Worm (Caenorhabditis elegans) whole organism, early embryonic: ENCODE results near the gene hbl-1.

Experiments used
- B0310.2 ChIP-seq: sonication (generic microtip); optimal IDR thresholded peaks from 2 replicates; lab custom pipeline; 2016; ENCODE audit warnings: mild to moderate bottlenecking, missing genetic modification characterization, missing compliant biosample characterization
- ama-1 ChIP-seq: fragments of 150-350 bp; optimal IDR thresholded peaks from 2 replicates; lab custom pipeline; 2014
- hmbx-1 ChIP-seq: sonication (generic microtip); optimal IDR thresholded peaks from 2 replicates; lab custom pipeline; 2016; ENCODE audit warnings: mild to moderate bottlenecking, missing genetic modification characterization, missing compliant biosample characterization
- hnd-1 ChIP-seq: sonication (generic microtip); optimal IDR thresholded peaks from 2 replicates; lab custom pipeline; 2016; ENCODE audit warnings: missing genetic modification characterization, missing compliant biosample characterization
- scrt-1 ChIP-seq: fragments of 200-800 bp; sonication (Bioruptor generic); IDR thresholded peaks from 2 replicates; pipeline ENCODE4 v1.3.6; 2022; ENCODE audit warnings: missing genetic modification characterization, missing compliant biosample characterization
- tbx-11 ChIP-seq: fragments of 200-800 bp; sonication (Bioruptor generic); IDR thresholded peaks from 2 replicates; pipeline ENCODE4 v1.3.6; 2022; ENCODE audit warnings: missing genetic modification characterization, missing compliant biosample characterization

DNA sequence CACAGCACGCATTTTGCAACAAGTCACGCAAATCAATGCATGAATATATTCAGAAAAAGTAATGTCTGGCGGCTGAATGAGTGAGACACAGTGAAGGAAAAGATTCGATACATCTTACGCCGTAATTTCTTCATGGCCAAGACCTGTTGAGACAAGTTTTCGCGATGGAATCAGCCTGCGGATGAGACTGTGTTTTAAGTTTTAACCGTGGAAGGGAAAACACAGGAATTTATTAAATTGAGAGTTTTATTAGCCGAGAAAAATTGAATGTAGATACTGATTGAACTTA, 32.2 kb downstream of the hbl-1 start, which contains the start of gene hog-1:
- no peak for TF ChIP-seq B0310.2
- TF ChIP-seq hmbx-1 (tag; lab: Kevin White, UChicago): no peak
- TF ChIP-seq ama-1 (lab: Kevin White, UChicago): no peak
- no peak for TF ChIP-seq scrt-1
- no peak for TF ChIP-seq hnd-1 (tag; lab: Kevin White, UChicago)
- no peak for TF ChIP-seq tbx-11 (GFP tag; lab: Robert Waterston, UW)
